Fruit fly (Drosophila melanogaster) whole organism, embryonic: ENCODE measurements around the gene ZnT86D.
A peak's percentile ranks its signal among the peaks of the same experiment; 100 is the strongest.

Source experiments
- Ada2b ChIP-seq: fragments of 200-800 bp; sonication (Bioruptor generic); IDR thresholded peaks from 2 replicates; pipeline ENCODE4 v1.3.6; 2022; ENCODE audit warnings: missing biosample characterization, missing genetic modification characterization
- Blimp-1 ChIP-seq: fragments of 200-800 bp; sonication (Bioruptor generic); optimal IDR thresholded peaks from 3 replicates; lab custom pipeline; 2018; ENCODE audit warnings: missing biosample characterization, missing genetic modification characterization, mild to moderate bottlenecking, moderate library complexity, missing genetic modification reagents
- CG10565 ChIP-seq: fragments of 200-800 bp; sonication (Bioruptor generic); optimal IDR thresholded peaks from 3 replicates; lab custom pipeline; 2016; ENCODE audit warnings: missing biosample characterization, mild to moderate bottlenecking, missing genetic modification characterization
- CG12071 ChIP-seq: fragments of 200-800 bp; sonication (Bioruptor generic); optimal IDR thresholded peaks from 3 replicates; lab custom pipeline; 2018; ENCODE audit warnings: missing biosample characterization, mild to moderate bottlenecking, missing genetic modification characterization
- CG12659 ChIP-seq: fragments of 200-800 bp; sonication (Bioruptor generic); optimal IDR thresholded peaks from 3 replicates; lab custom pipeline; 2017; ENCODE audit warnings: mild to moderate bottlenecking, missing biosample characterization, missing genetic modification reagents, missing genetic modification characterization
- CG14050 ChIP-seq: fragments of 200-800 bp; sonication (Bioruptor generic); IDR thresholded peaks from 3 replicates; pipeline ENCODE4 v1.3.6; 2022; ENCODE audit warnings: missing biosample characterization, missing genetic modification characterization
- CG15073 ChIP-seq: fragments of 200-800 bp; sonication (Bioruptor generic); optimal IDR thresholded peaks from 2 replicates; lab custom pipeline; 2016; ENCODE audit warnings: missing biosample characterization, missing genetic modification characterization
- CG16863 ChIP-seq: fragments of 200-800 bp; sonication (Bioruptor generic); optimal IDR thresholded peaks from 3 replicates; lab custom pipeline; 2016; ENCODE audit warnings: missing biosample characterization, missing genetic modification characterization
- CG17361 ChIP-seq: fragments of 200-800 bp; sonication (Bioruptor generic); IDR thresholded peaks from 3 replicates; pipeline ENCODE4 v1.3.6; 2022; ENCODE audit warnings: missing biosample characterization, missing genetic modification characterization
- CG17568 ChIP-seq: fragments of 200-800 bp; sonication (Bioruptor generic); optimal IDR thresholded peaks from 2 replicates; lab custom pipeline; 2018; ENCODE audit warnings: missing biosample characterization, mild to moderate bottlenecking, missing genetic modification characterization, moderate library complexity
- CG3163 ChIP-seq: fragments of 200-800 bp; sonication (Bioruptor generic); optimal IDR thresholded peaks from 3 replicates; lab custom pipeline; 2016; ENCODE audit warnings: missing biosample characterization, missing genetic modification characterization
- CG32532 ChIP-seq: fragments of 200-800 bp; sonication (Bioruptor generic); IDR thresholded peaks from 2 replicates; pipeline ENCODE4 v1.3.6; 2022; ENCODE audit warnings: missing biosample characterization, missing genetic modification characterization
- CG3407 ChIP-seq: fragments of 200-800 bp; sonication (Bioruptor generic); optimal IDR thresholded peaks from 2 replicates; lab custom pipeline; 2018; ENCODE audit warnings: missing biosample characterization, mild to moderate bottlenecking, missing genetic modification characterization
- CG3726 ChIP-seq: fragments of 200-800 bp; sonication (Bioruptor generic); IDR thresholded peaks from 3 replicates; pipeline ENCODE4, ENCODE4 v1.3.6; 2022; ENCODE audit warnings: missing biosample characterization, missing genetic modification characterization
- CG6654 ChIP-seq: fragments of 200-800 bp; sonication (Bioruptor generic); optimal IDR thresholded peaks from 2 replicates; lab custom pipeline; 2017; ENCODE audit warnings: missing biosample characterization, mild to moderate bottlenecking, missing genetic modification characterization
- CG7556 ChIP-seq: fragments of 200-800 bp; sonication (Bioruptor generic); optimal IDR thresholded peaks from 2 replicates; lab custom pipeline; 2017; ENCODE audit warnings: missing biosample characterization, mild to moderate bottlenecking, missing genetic modification characterization
- CG7987 ChIP-seq: fragments of 200-800 bp; sonication (Bioruptor generic); optimal IDR thresholded peaks from 2 replicates; lab custom pipeline; 2018; ENCODE audit warnings: missing biosample characterization, mild to moderate bottlenecking, missing genetic modification characterization, moderate library complexity
- CG9797 ChIP-seq: fragments of 200-800 bp; sonication (Bioruptor generic); optimal IDR thresholded peaks from 3 replicates; lab custom pipeline; 2018; ENCODE audit warnings: missing biosample characterization, mild to moderate bottlenecking, missing genetic modification characterization
- CoRest ChIP-seq: fragments of 200-800 bp; sonication (Bioruptor generic); optimal IDR thresholded peaks from 3 replicates; lab custom pipeline; 2018; ENCODE audit warnings: missing biosample characterization, mild to moderate bottlenecking, missing genetic modification characterization, moderate library complexity
- Dfd ChIP-seq, 2 experiments: fragments of >200 bp; optimal IDR thresholded peaks; 2 replicates each; lab custom pipeline; 2017; ENCODE audit warnings: missing biosample characterization in 2 of 2, missing genetic modification characterization in 2 of 2
- Eip74EF ChIP-seq, 2 experiments: fragments of 200-800 bp in 1 of 2; fragments of >200 bp in 1 of 2; sonication (Bioruptor generic) in 1 of 2; optimal IDR thresholded peaks; 2 replicates each; lab custom pipeline; 2017 to 2019; ENCODE audit warnings: missing biosample characterization in 2 of 2, missing genetic modification characterization in 2 of 2, mild to moderate bottlenecking in 1 of 2, moderate library complexity in 1 of 2
- Gug ChIP-seq: fragments of 200-800 bp; sonication (Bioruptor generic); IDR thresholded peaks from 4 replicates; pipeline ENCODE4 v1.3.6; 2022; ENCODE audit warnings: missing biosample characterization, missing genetic modification characterization
- HLH54F ChIP-seq: fragments of 200-800 bp; sonication (Bioruptor generic); optimal IDR thresholded peaks from 3 replicates; lab custom pipeline; 2016; ENCODE audit warnings: missing biosample characterization, missing genetic modification characterization
- HmgZ ChIP-seq: fragments of 200-800 bp; sonication (Bioruptor generic); optimal IDR thresholded peaks from 2 replicates; lab custom pipeline; 2018; ENCODE audit warnings: missing biosample characterization, mild to moderate bottlenecking, missing genetic modification characterization
- Jarid2 ChIP-seq: fragments of 200-800 bp; sonication (Bioruptor generic); optimal IDR thresholded peaks from 3 replicates; lab custom pipeline; 2017; ENCODE audit warnings: mild to moderate bottlenecking, missing biosample characterization, missing genetic modification reagents, missing genetic modification characterization
- Nf-YB ChIP-seq: fragments of 200-800 bp; sonication (Bioruptor generic); optimal IDR thresholded peaks from 3 replicates; lab custom pipeline; 2019; ENCODE audit warnings: missing biosample characterization, mild to moderate bottlenecking, missing genetic modification characterization, moderate library complexity
- Rfx ChIP-seq: fragments of 200-800 bp; sonication (Bioruptor generic); IDR thresholded peaks from 2 replicates; pipeline ENCODE4 v1.3.6; 2022; ENCODE audit warnings: missing biosample characterization, missing genetic modification characterization
- Sox102F ChIP-seq: fragments of 200-800 bp; sonication (Bioruptor generic); optimal IDR thresholded peaks from 2 replicates; lab custom pipeline; 2018; ENCODE audit warnings: missing biosample characterization, mild to moderate bottlenecking, missing genetic modification characterization, moderate library complexity
- Vsx1 ChIP-seq: fragments of 200-800 bp; sonication (Bioruptor generic); optimal IDR thresholded peaks from 2 replicates; lab custom pipeline; 2017; ENCODE audit warnings: missing biosample characterization, mild to moderate bottlenecking, missing genetic modification characterization, missing genetic modification reagents
- YL-1 ChIP-seq: fragments of 200-800 bp; sonication (Bioruptor generic); optimal IDR thresholded peaks from 3 replicates; lab custom pipeline; 2017; ENCODE audit warnings: missing biosample characterization, mild to moderate bottlenecking, missing genetic modification characterization
- ac ChIP-seq: fragments of 200-800 bp; sonication (Bioruptor generic); optimal IDR thresholded peaks from 3 replicates; lab custom pipeline; 2017; ENCODE audit warnings: missing biosample characterization, mild to moderate bottlenecking, missing genetic modification characterization
- ara ChIP-seq: fragments of 200-800 bp; sonication (Bioruptor generic); IDR thresholded peaks from 2 replicates; pipeline ENCODE4 v1.3.6; 2022; ENCODE audit warnings: missing biosample characterization, missing genetic modification characterization
- ase ChIP-seq: fragments of 200-800 bp; sonication (Bioruptor generic); IDR thresholded peaks from 3 replicates; pipeline ENCODE4 v1.3.6; 2022; ENCODE audit warnings: missing biosample characterization, missing genetic modification characterization
- ato ChIP-seq: fragments of 200-800 bp; sonication (Bioruptor generic); IDR thresholded peaks from 2 replicates; pipeline ENCODE4 v1.3.6; 2022; ENCODE audit warnings: missing biosample characterization, missing genetic modification characterization; ENCODE audit not compliant: partially characterized antibody
- cas ChIP-seq: fragments of 200-800 bp; sonication (Bioruptor generic); IDR thresholded peaks from 2 replicates; pipeline ENCODE4 v1.3.6; 2022; ENCODE audit warnings: missing biosample characterization, missing genetic modification characterization
- corto ChIP-seq: fragments of 200-800 bp; sonication (Bioruptor generic); optimal IDR thresholded peaks from 2 replicates; lab custom pipeline; 2016; ENCODE audit warnings: missing biosample characterization, mild to moderate bottlenecking, missing genetic modification characterization, moderate library complexity
- crp ChIP-seq, 2 experiments: fragments of 200-800 bp; sonication (Bioruptor generic); optimal IDR thresholded peaks; 2 replicates in 1 of 2; 3 replicates in 1 of 2; lab custom pipeline; 2017; ENCODE audit warnings: missing biosample characterization in 2 of 2, missing genetic modification characterization in 2 of 2, mild to moderate bottlenecking in 1 of 2, moderate library complexity in 1 of 2
- cwo ChIP-seq: fragments of 200-800 bp; sonication (Bioruptor generic); optimal IDR thresholded peaks from 3 replicates; lab custom pipeline; 2017; ENCODE audit warnings: missing biosample characterization, missing genetic modification characterization, mild to moderate bottlenecking, moderate library complexity, missing genetic modification reagents
- dati ChIP-seq: fragments of 200-800 bp; sonication (Bioruptor generic); IDR thresholded peaks from 2 replicates; pipeline ENCODE4 v1.3.6; 2022; ENCODE audit warnings: missing biosample characterization, missing genetic modification characterization
- dm ChIP-seq: fragments of 200-800 bp; sonication (Bioruptor generic); optimal IDR thresholded peaks from 3 replicates; lab custom pipeline; 2016; ENCODE audit warnings: missing biosample characterization, missing genetic modification characterization
- emc ChIP-seq: fragments of 200-800 bp; sonication (Bioruptor generic); optimal IDR thresholded peaks from 2 replicates; lab custom pipeline; 2016; ENCODE audit warnings: missing biosample characterization, missing genetic modification characterization
- ftz-f1 ChIP-seq: fragments of 200-800 bp; sonication (Bioruptor generic); optimal IDR thresholded peaks from 2 replicates; lab custom pipeline; 2016; ENCODE audit warnings: missing biosample characterization, missing genetic modification characterization
- gcm2 ChIP-seq: fragments of 200-800 bp; sonication (Bioruptor generic); optimal IDR thresholded peaks from 2 replicates; lab custom pipeline; 2016; ENCODE audit warnings: missing biosample characterization, missing genetic modification characterization
- gsb-n ChIP-seq: fragments of 200-800 bp; sonication (Bioruptor generic); optimal IDR thresholded peaks from 3 replicates; lab custom pipeline; 2018; ENCODE audit warnings: missing biosample characterization, mild to moderate bottlenecking, missing genetic modification characterization
- pzg ChIP-seq: fragments of 200-800 bp; sonication (Bioruptor generic); optimal IDR thresholded peaks from 3 replicates; lab custom pipeline; 2018; ENCODE audit warnings: missing biosample characterization, mild to moderate bottlenecking, missing genetic modification characterization, moderate library complexity
- sisA ChIP-seq: fragments of 200-800 bp; sonication (Bioruptor generic); IDR thresholded peaks from 2 replicates; pipeline ENCODE4 v1.3.6; 2022; ENCODE audit warnings: missing biosample characterization, missing genetic modification characterization
- so ChIP-seq: fragments of 200-800 bp; sonication (Bioruptor generic); IDR thresholded peaks from 3 replicates; pipeline ENCODE4 v1.3.6; 2022; ENCODE audit warnings: missing biosample characterization, missing genetic modification characterization
- sqz ChIP-seq: fragments of 200-800 bp; sonication (Bioruptor generic); optimal IDR thresholded peaks from 3 replicates; lab custom pipeline; 2018; ENCODE audit warnings: missing biosample characterization, mild to moderate bottlenecking, missing genetic modification characterization
- sr ChIP-seq: fragments of 200-800 bp; sonication (Bioruptor generic); IDR thresholded peaks from 3 replicates; pipeline ENCODE4 v1.3.6; 2022; ENCODE audit warnings: missing biosample characterization, missing genetic modification characterization
- ssp ChIP-seq: fragments of 200-800 bp; sonication (Bioruptor generic); IDR thresholded peaks from 2 replicates; pipeline ENCODE4 v1.3.6; 2022; ENCODE audit warnings: missing biosample characterization, missing genetic modification characterization
- stwl ChIP-seq: fragments of 200-800 bp; sonication (Bioruptor generic); optimal IDR thresholded peaks from 3 replicates; lab custom pipeline; 2018; ENCODE audit warnings: missing biosample characterization, mild to moderate bottlenecking, missing genetic modification characterization, moderate library complexity

The ZnT86D gene

dm6 chr3R:11231705-11232261 is 17.4 kb upstream of the ZnT86D start, which contains the start of the genes CG17187 and Dph3 (continued):
- peak; percentile 74 for TF ChIP-seq dm (GFP tag; lab: Kevin White, UChicago)
- TF ChIP-seq CG12659 (GFP tag; lab: Kevin White, UChicago): no peak
- TF ChIP-seq CG17361 (GFP tag; lab: Robert Waterston, UW): no peak
- no peak for TF ChIP-seq Eip74EF (GFP tag; optimal IDR thresholded peaks at IDR 0.05; lab: Kevin White, UChicago)
- no peak for TF ChIP-seq CG7987 (GFP tag; lab: Kevin White, UChicago)
- no peak for TF ChIP-seq HLH54F (GFP tag; lab: Kevin White, UChicago)
- no peak for TF ChIP-seq Sox102F (GFP tag; lab: Kevin White, UChicago)
- TF ChIP-seq gcm2 (GFP tag; lab: Kevin White, UChicago): no peak
- TF ChIP-seq Jarid2 (GFP tag; lab: Kevin White, UChicago): no peak
- TF ChIP-seq CG7556 (GFP tag; lab: Kevin White, UChicago): no peak
- TF ChIP-seq sqz: no peak
- TF ChIP-seq CG3163 (GFP tag; lab: Kevin White, UChicago): no peak
- TF ChIP-seq CG17568 (GFP tag; lab: Kevin White, UChicago): no peak
- TF ChIP-seq CG16863 (GFP tag; lab: Kevin White, UChicago): no peak
- no peak for TF ChIP-seq so
- TF ChIP-seq CG14050 (GFP tag; lab: Robert Waterston, UW): no peak
- no peak for TF ChIP-seq Vsx1
- TF ChIP-seq CG9797 (GFP tag; lab: Kevin White, UChicago): peak; percentile 15
- no peak for TF ChIP-seq cas (GFP tag; lab: Robert Waterston, UW)
- TF ChIP-seq CG10565 (GFP tag; lab: Kevin White, UChicago): no peak
- TF ChIP-seq CG6654: no peak
- TF ChIP-seq CG3407 (GFP tag; lab: Kevin White, UChicago): no peak
- TF ChIP-seq ac: no peak
- TF ChIP-seq cwo (GFP tag; lab: Kevin White, UChicago): no peak
- TF ChIP-seq CG15073 (GFP tag; lab: Kevin White, UChicago): no peak
- no peak for TF ChIP-seq CoRest (tag; lab: Kevin White, UChicago)
- TF ChIP-seq ato: no peak
- no peak for TF ChIP-seq Ada2b (GFP tag; lab: Robert Waterston, UW)
- TF ChIP-seq emc (GFP tag; lab: Kevin White, UChicago): no peak
- TF ChIP-seq Dfd (GFP tag; optimal IDR thresholded peaks at IDR 0.05; lab: Kevin White, UChicago): no peak
- no peak for TF ChIP-seq CG12071
- TF ChIP-seq Blimp-1 (GFP tag; lab: Kevin White, UChicago): no peak
- no peak for TF ChIP-seq gsb-n (tag; lab: Kevin White, UChicago)
- TF ChIP-seq ftz-f1 (GFP tag; lab: Kevin White, UChicago): peak; percentile 70
- no peak for TF ChIP-seq sr (GFP tag; lab: Robert Waterston, UW)
- no peak for TF ChIP-seq CG32532 (GFP tag; lab: Robert Waterston, UW)
- TF ChIP-seq ssp (GFP tag; lab: Robert Waterston, UW): no peak
- TF ChIP-seq pzg: peak; percentile 40
- no peak for TF ChIP-seq stwl (tag; lab: Kevin White, UChicago)
- TF ChIP-seq dati (GFP tag; lab: Robert Waterston, UW): no peak
- TF ChIP-seq sisA: no peak
- no peak for TF ChIP-seq Rfx (GFP tag; lab: Robert Waterston, UW)
- TF ChIP-seq ase (GFP tag; lab: Robert Waterston, UW): no peak
- TF ChIP-seq Nf-YB (GFP tag; lab: Kevin White, UChicago): no peak
- TF ChIP-seq CG3726: no peak
- TF ChIP-seq Gug (GFP tag; lab: Robert Waterston, UW): no peak
- peak; percentile 3 for TF ChIP-seq HmgZ (tag; lab: Kevin White, UChicago)
- peak; percentile 36 for TF ChIP-seq YL-1 (GFP tag; lab: Kevin White, UChicago)
- no peak for TF ChIP-seq ara
- TF ChIP-seq crp (GFP tag; optimal IDR thresholded peaks at IDR 0.05; lab: Kevin White, UChicago): peak; percentile 71 to 91
- TF ChIP-seq corto (GFP tag; lab: Kevin White, UChicago): no peak
